Worm (Caenorhabditis elegans) whole organism, L4/young adult: Measurements from ENCODE around the gene nhr-237.

Experiments
- W03F9.2 ChIP-seq: fragments of 150-350 bp; optimal IDR thresholded peaks from 2 replicates; lab custom pipeline; 2014; ENCODE audit warnings: missing biosample characterization, missing genetic modification characterization
- dao-5 ChIP-seq: sonication (generic microtip); optimal IDR thresholded peaks from 2 replicates; lab custom pipeline; 2016; ENCODE audit warnings: missing genotype, missing genetic modification characterization, moderate library complexity, missing compliant biosample characterization
- him-1 ChIP-seq: sonication (generic microtip); optimal IDR thresholded peaks from 2 replicates; lab custom pipeline; 2016; ENCODE audit warnings: missing genotype, missing genetic modification reagents, missing genetic modification characterization, missing compliant biosample characterization

ce11 chrV:1577092-1577709, 49.4 kb downstream of the nhr-237 start:
- TF ChIP-seq dao-5 (tag; lab: Kevin White, UChicago) (no peak), him-1 (tag; lab: Kevin White, UChicago) (no peak), W03F9.2 (tag; lab: Kevin White, UChicago) (no peak)
